Fruit fly (Drosophila melanogaster) whole organism, pupa: ENCODE results near the gene CG13024.

Experiments
- CG12605 ChIP-seq: fragments of 200-800 bp; sonication (Bioruptor generic); IDR thresholded peaks from 2 replicates; pipeline ENCODE4 v1.3.6; 2022; ENCODE audit warnings: missing biosample characterization, missing genetic modification characterization
- CG13204 ChIP-seq: fragments of 200-800 bp; sonication (Bioruptor generic); optimal IDR thresholded peaks from 2 replicates; lab custom pipeline; 2018; ENCODE audit warnings: missing biosample characterization, mild to moderate bottlenecking, missing genetic modification characterization, moderate library complexity
- CG15710 ChIP-seq: fragments of 200-800 bp; sonication (Bioruptor generic); optimal IDR thresholded peaks from 2 replicates; lab custom pipeline; 2018; ENCODE audit warnings: missing biosample characterization, mild to moderate bottlenecking, missing genetic modification characterization, moderate library complexity
- CG32121 ChIP-seq: fragments of 200-800 bp; sonication (Bioruptor generic); IDR thresholded peaks from 2 replicates; pipeline ENCODE4 v1.3.6; 2022; ENCODE audit warnings: missing biosample characterization, missing genetic modification characterization
- CG4496 ChIP-seq: fragments of 200-800 bp; sonication (Bioruptor generic); IDR thresholded peaks from 3 replicates; pipeline ENCODE4 v1.3.6; 2022; ENCODE audit warnings: missing biosample characterization, missing genetic modification characterization
- CG8301 ChIP-seq: fragments of 200-800 bp; sonication (Bioruptor generic); optimal IDR thresholded peaks from 2 replicates; lab custom pipeline; 2018; ENCODE audit warnings: missing biosample characterization, mild to moderate bottlenecking, missing genetic modification characterization
- CG9948 ChIP-seq: fragments of 200-800 bp; sonication (Bioruptor generic); optimal IDR thresholded peaks from 2 replicates; lab custom pipeline; 2018; ENCODE audit warnings: missing biosample characterization, mild to moderate bottlenecking, missing genetic modification characterization, moderate library complexity
- EcR ChIP-seq: fragments of 200-800 bp; sonication (Bioruptor generic); optimal IDR thresholded peaks from 3 replicates; lab custom pipeline; 2019; ENCODE audit warnings: missing biosample characterization, missing genetic modification characterization, mild to moderate bottlenecking, moderate library complexity, missing genetic modification reagents
- Ets98B ChIP-seq: fragments of 200-800 bp; sonication (Bioruptor generic); IDR thresholded peaks from 2 replicates; pipeline ENCODE4 v1.3.6; 2022; ENCODE audit warnings: missing biosample characterization, missing genetic modification characterization
- Pif1A ChIP-seq: fragments of 200-800 bp; sonication (Bioruptor generic); optimal IDR thresholded peaks from 3 replicates; lab custom pipeline; 2016; ENCODE audit warnings: missing biosample characterization, missing genetic modification characterization
- Pif1B ChIP-seq: fragments of 200-800 bp; sonication (Bioruptor generic); optimal IDR thresholded peaks from 3 replicates; lab custom pipeline; 2016; ENCODE audit warnings: missing biosample characterization, missing genetic modification characterization
- Snoo ChIP-seq: fragments of 200-800 bp; sonication (Bioruptor generic); optimal IDR thresholded peaks from 3 replicates; lab custom pipeline; 2017; ENCODE audit warnings: missing biosample characterization, mild to moderate bottlenecking, missing genetic modification characterization, inconsistent platforms
- gl ChIP-seq: fragments of 200-800 bp; sonication (Bioruptor generic); optimal IDR thresholded peaks from 2 replicates; lab custom pipeline; 2018; ENCODE audit warnings: missing biosample characterization, mild to moderate bottlenecking, missing genetic modification characterization
- rn ChIP-seq: fragments of 200-800 bp; sonication (Bioruptor generic); IDR thresholded peaks from 2 replicates; pipeline ENCODE4 v1.3.6; 2022; ENCODE audit warnings: missing biosample characterization, missing genetic modification characterization

DNA sequence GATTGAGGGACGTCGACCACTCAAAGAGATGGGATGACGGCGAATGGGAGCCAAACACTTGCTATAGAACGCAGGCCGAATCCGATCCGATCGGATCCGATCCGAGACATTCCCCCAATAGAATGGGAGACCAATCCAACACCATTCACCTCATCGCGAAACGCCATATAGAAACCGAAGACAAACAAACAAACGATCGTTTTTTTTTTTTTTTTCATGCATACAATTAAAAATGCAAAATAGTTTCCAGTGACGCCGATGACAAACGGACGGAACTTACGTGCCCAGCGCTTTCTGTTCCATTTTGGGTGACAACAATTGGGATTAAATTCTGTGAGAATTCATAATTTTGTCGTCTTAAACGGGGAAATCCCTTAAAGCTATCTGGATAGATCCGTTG is 14.9 kb downstream of the CG13024 start:
- TF ChIP-seq CG8301 (tag; lab: Kevin White, UChicago), result no peak
- no peak for TF ChIP-seq Snoo (tag; lab: Kevin White, UChicago)
- no peak for TF ChIP-seq EcR (GFP tag; lab: Kevin White, UChicago)
- no peak for TF ChIP-seq Pif1A (GFP tag; lab: Kevin White, UChicago)
- TF ChIP-seq CG15710 (tag; lab: Kevin White, UChicago), result no peak
- no peak for TF ChIP-seq Ets98B (GFP tag; lab: Robert Waterston, UW)
- TF ChIP-seq CG4496, result no peak
- TF ChIP-seq CG12605 (GFP tag; lab: Robert Waterston, UW), result no peak
- no peak for TF ChIP-seq gl (tag; lab: Kevin White, UChicago)
- TF ChIP-seq rn, result no peak
- no peak for TF ChIP-seq CG13204 (GFP tag; lab: Kevin White, UChicago)
- no peak for TF ChIP-seq Pif1B (GFP tag; lab: Kevin White, UChicago)
- TF ChIP-seq CG9948 (tag; lab: Kevin White, UChicago), result no peak
- no peak for TF ChIP-seq CG32121
